Worm (Caenorhabditis elegans) whole organism, late embryonic: ENCODE results near the gene srx-2.

Experiments
- F13H6.1 ChIP-seq: sonication (generic microtip); optimal IDR thresholded peaks from 2 replicates; lab custom pipeline; 2016; ENCODE audit warnings: missing genetic modification characterization, missing compliant biosample characterization
- K02D7.2 ChIP-seq: sonication (generic microtip); optimal IDR thresholded peaks from 2 replicates; lab custom pipeline; 2017; ENCODE audit warnings: mild to moderate bottlenecking, missing genetic modification characterization, missing compliant biosample characterization
- ama-1 ChIP-seq: fragments of 150-350 bp; optimal IDR thresholded peaks from 2 replicates; lab custom pipeline; 2014
- ceh-14 ChIP-seq: sonication (generic microtip); optimal IDR thresholded peaks from 2 replicates; lab custom pipeline; 2016; ENCODE audit warnings: missing genotype, missing genetic modification characterization, missing compliant biosample characterization
- ceh-24 ChIP-seq: sonication (generic microtip); optimal IDR thresholded peaks from 2 replicates; lab custom pipeline; 2016; ENCODE audit warnings: mild to moderate bottlenecking, missing genetic modification characterization, missing compliant biosample characterization
- eyg-1 ChIP-seq: sonication (generic microtip); optimal IDR thresholded peaks from 2 replicates; lab custom pipeline; 2016; ENCODE audit warnings: missing genotype, missing genetic modification characterization, missing compliant biosample characterization
- fkh-10 ChIP-seq: fragments of 150-350 bp; optimal IDR thresholded peaks from 2 replicates; lab custom pipeline; 2014; ENCODE audit warnings: missing biosample characterization, missing genetic modification reagents, missing genetic modification characterization
- hlh-30 ChIP-seq: sonication (generic microtip); optimal IDR thresholded peaks from 2 replicates; lab custom pipeline; 2017; ENCODE audit warnings: antibody characterized with exemption, missing genetic modification characterization, missing compliant biosample characterization; ENCODE audit not compliant: insufficient read depth
- lin-11 ChIP-seq: fragments of 200-800 bp; sonication (Bioruptor generic); optimal IDR thresholded peaks from 2 replicates; lab custom pipeline; 2018; ENCODE audit warnings: mild to moderate bottlenecking, missing genetic modification characterization, missing compliant biosample characterization
- sdc-2 ChIP-seq: sonication (generic microtip); optimal IDR thresholded peaks from 2 replicates; lab custom pipeline; 2016; ENCODE audit warnings: missing genotype, missing genetic modification characterization, missing compliant biosample characterization
- sox-4 ChIP-seq: sonication (generic microtip); optimal IDR thresholded peaks from 2 replicates; lab custom pipeline; 2017; ENCODE audit warnings: mild to moderate bottlenecking, missing genetic modification characterization, inconsistent platforms, missing compliant biosample characterization
- unc-3 ChIP-seq, 2 experiments: fragments of 200-800 bp in 1 of 2; sonication (Bioruptor generic) in 1 of 2; sonication (generic microtip) in 1 of 2; conservative IDR thresholded peaks in 1 of 2; optimal IDR thresholded peaks in 1 of 2; 2 replicates each; pipeline versions ENCODE4 v1.3.6 to Lab custom; 2016 to 2022; ENCODE audit warnings: missing compliant biosample characterization in 2 of 2, missing genetic modification characterization in 2 of 2, missing genetic modification reagents in 1 of 2
- unc-55 ChIP-seq: sonication (generic microtip); optimal IDR thresholded peaks from 2 replicates; lab custom pipeline; 2017; ENCODE audit warnings: missing biosample characterization, missing genetic modification reagents, missing genetic modification characterization
- unc-86 ChIP-seq: sonication (generic microtip); optimal IDR thresholded peaks from 2 replicates; lab custom pipeline; 2016; ENCODE audit warnings: missing genetic modification characterization, missing compliant biosample characterization

DNA sequence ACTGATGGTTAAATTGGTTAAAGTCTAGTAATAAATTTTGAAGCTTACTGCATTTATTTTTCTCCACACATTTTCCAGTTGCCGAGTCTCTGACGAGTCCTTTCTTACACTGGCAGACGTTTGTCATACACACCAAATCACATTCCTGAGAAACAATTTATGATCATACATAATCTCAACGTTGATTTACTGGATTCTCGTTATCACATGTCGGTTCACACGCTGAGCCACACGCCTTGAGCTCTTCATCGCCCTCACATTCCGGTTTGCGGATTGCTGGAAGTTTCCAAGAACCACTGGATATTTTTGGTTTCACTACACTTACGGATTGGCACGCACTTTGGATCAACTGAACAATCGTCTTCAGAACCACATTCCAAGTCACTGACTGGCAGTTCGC, 46.4 kb downstream of the srx-2 start:
- no peak for TF ChIP-seq ama-1 (lab: Kevin White, UChicago)
- no peak for TF ChIP-seq fkh-10 (GFP tag; lab: Kevin White, UChicago)
- no peak for TF ChIP-seq sox-4
- no peak for TF ChIP-seq unc-55
- TF ChIP-seq F13H6.1 (tag; lab: Kevin White, UChicago) = no peak
- TF ChIP-seq unc-3 (GFP tag; conservative IDR thresholded peaks at IDR 0.05; lab: Robert Waterston, UW) = no peak
- TF ChIP-seq unc-3 (tag; optimal IDR thresholded peaks at IDR 0.05; lab: Kevin White, UChicago) = no peak
- no peak for TF ChIP-seq hlh-30 (tag; lab: Kevin White, UChicago)
- no peak for TF ChIP-seq eyg-1
- no peak for TF ChIP-seq ceh-14
- TF ChIP-seq unc-86 = no peak
- TF ChIP-seq ceh-24 (tag; lab: Kevin White, UChicago) = no peak
- TF ChIP-seq sdc-2 = no peak
- no peak for TF ChIP-seq lin-11 (tag; lab: Kevin White, UChicago)
- TF ChIP-seq K02D7.2 (tag; lab: Kevin White, UChicago) = no peak
